Worm (Caenorhabditis elegans): ENCODE data around the gene col-106.
A peak's percentile ranks its signal among the peaks of the same experiment; 100 is the strongest.

DNA sequence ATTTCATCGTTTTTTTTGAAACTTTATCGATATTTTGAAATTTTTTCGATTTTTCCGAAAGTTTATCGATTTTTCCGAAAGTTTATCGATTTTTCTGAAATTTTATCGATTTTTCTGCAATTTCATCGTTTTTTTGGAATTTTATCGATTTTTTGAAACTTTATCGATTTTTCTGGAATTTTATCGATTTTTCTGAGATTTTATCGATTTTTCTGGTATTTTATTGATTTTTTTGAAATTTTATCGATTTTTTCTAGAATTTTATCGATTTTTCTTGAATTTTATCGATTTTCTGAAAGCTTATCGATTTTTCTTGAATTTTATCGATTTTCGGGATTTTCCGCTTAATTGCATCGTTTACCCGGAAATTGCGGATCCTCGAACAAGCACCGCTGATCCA lies 17.1 kb downstream of the col-106 start:
- TF ChIP-seq ceh-28 (tag; optimal IDR thresholded peaks at IDR 0.05): peak; percentile 97
- no peak for TF ChIP-seq elt-2 (tag; optimal IDR thresholded peaks at IDR 0.05)
- TF ChIP-seq nhr-77 (tag; optimal IDR thresholded peaks at IDR 0.05): no peak
- TF ChIP-seq elt-1 (tag; optimal IDR thresholded peaks at IDR 0.05): no peak
- no peak for TF ChIP-seq jun-1 (tag; optimal IDR thresholded peaks at IDR 0.05)
- no peak for TF ChIP-seq lsy-12 (tag; optimal IDR thresholded peaks at IDR 0.05)
- TF ChIP-seq ztf-11 (tag; optimal IDR thresholded peaks at IDR 0.05): no peak
- TF ChIP-seq unc-39 (tag; optimal IDR thresholded peaks at IDR 0.05): no peak
- TF ChIP-seq pqm-1 (tag; optimal IDR thresholded peaks at IDR 0.05): no peak
- TF ChIP-seq nfya-1 (tag; optimal IDR thresholded peaks at IDR 0.05; ENCODE audit: insufficient read depth): no peak
